Worm (Caenorhabditis elegans) whole organism, L1 larva: Measurements from ENCODE around the gene K07F5.8.

Experiments
- C04F5.9 ChIP-seq: sonication (generic microtip); optimal IDR thresholded peaks from 2 replicates; lab custom pipeline; 2016; ENCODE audit warnings: missing genetic modification characterization, missing compliant biosample characterization
- C16A3.4 ChIP-seq: fragments of 150-350 bp; optimal IDR thresholded peaks from 2 replicates; lab custom pipeline; 2014; ENCODE audit warnings: missing biosample characterization, missing genetic modification characterization
- C34B4.2 ChIP-seq: sonication (generic microtip); optimal IDR thresholded peaks from 2 replicates; lab custom pipeline; 2017; ENCODE audit warnings: mild to moderate bottlenecking, missing genetic modification characterization, missing compliant biosample characterization
- Y116A8C.19 ChIP-seq: sonication (generic microtip); optimal IDR thresholded peaks from 2 replicates; lab custom pipeline; 2016; ENCODE audit warnings: missing compliant biosample characterization, missing genetic modification characterization, borderline replicate concordance
- aha-1 ChIP-seq: fragments of 150-350 bp; optimal IDR thresholded peaks from 2 replicates; lab custom pipeline; 2014; ENCODE audit warnings: missing biosample characterization, missing genetic modification characterization
- alr-1 ChIP-seq: fragments of 200-800 bp; sonication (Bioruptor generic); optimal IDR thresholded peaks from 2 replicates; lab custom pipeline; 2018; ENCODE audit warnings: borderline replicate concordance, mild to moderate bottlenecking, missing genetic modification characterization, missing compliant biosample characterization
- ceh-63 ChIP-seq: fragments of 200-800 bp; sonication (Bioruptor generic); optimal IDR thresholded peaks from 2 replicates; lab custom pipeline; 2018; ENCODE audit warnings: mild to moderate bottlenecking, missing genetic modification characterization, missing compliant biosample characterization
- ceh-8 ChIP-seq: fragments of 200-800 bp; sonication (Bioruptor generic); optimal IDR thresholded peaks from 2 replicates; lab custom pipeline; 2018; ENCODE audit warnings: mild to moderate bottlenecking, missing genetic modification characterization, moderate library complexity, missing compliant biosample characterization
- ceh-82 ChIP-seq, 3 experiments: fragments of 150-350 bp in 1 of 3; sonication (generic microtip) in 2 of 3; optimal IDR thresholded peaks; 2 replicates each; lab custom pipeline; 2014 to 2017; ENCODE audit warnings: missing biosample characterization in 3 of 3, missing genetic modification characterization in 3 of 3
- dpl-1 ChIP-seq, 3 experiments: fragments of 150-350 bp in 2 of 3; sonication (generic microtip) in 1 of 3; optimal IDR thresholded peaks; 2 replicates each; lab custom pipeline; 2014 to 2017; ENCODE audit warnings: missing biosample characterization in 3 of 3, missing genetic modification characterization in 3 of 3, missing genetic modification reagents in 3 of 3
- dsc-1 ChIP-seq: sonication (generic microtip); optimal IDR thresholded peaks from 2 replicates; lab custom pipeline; 2016; ENCODE audit warnings: mild to moderate bottlenecking, missing genetic modification characterization, missing compliant biosample characterization
- egl-13 ChIP-seq: sonication (generic microtip); optimal IDR thresholded peaks from 2 replicates; lab custom pipeline; 2016; ENCODE audit warnings: missing genotype, missing genetic modification reagents, missing genetic modification characterization, missing compliant biosample characterization
- elt-3 ChIP-seq, 6 experiments: fragments of 150-350 bp in 1 of 6; sonication (generic microtip); optimal IDR thresholded peaks; 2 replicates each; lab custom pipeline; 2017 to 2018; ENCODE audit warnings: missing biosample characterization in 6 of 6, missing genetic modification characterization in 6 of 6, inconsistent platforms in 1 of 6
- ets-5 ChIP-seq: fragments of 200-800 bp; sonication (Bioruptor generic); IDR thresholded peaks from 2 replicates; pipeline ENCODE4 v1.3.6; 2022; ENCODE audit warnings: missing genetic modification characterization, missing compliant biosample characterization
- fkh-8 ChIP-seq: sonication (generic microtip); optimal IDR thresholded peaks from 2 replicates; lab custom pipeline; 2016; ENCODE audit warnings: mild to moderate bottlenecking, missing genetic modification characterization, missing compliant biosample characterization
- grh-1 ChIP-seq: fragments of 200-800 bp; sonication (Bioruptor generic); IDR thresholded peaks from 2 replicates; pipeline ENCODE4 v1.3.6; 2022; ENCODE audit warnings: missing genetic modification reagents, missing genetic modification characterization, missing compliant biosample characterization
- hlh-4 ChIP-seq: sonication (generic microtip); optimal IDR thresholded peaks from 2 replicates; lab custom pipeline; 2016; ENCODE audit warnings: mild to moderate bottlenecking, missing genetic modification characterization, missing compliant biosample characterization
- hpl-2 ChIP-seq: fragments of 150-350 bp; optimal IDR thresholded peaks from 2 replicates; lab custom pipeline; 2014; ENCODE audit warnings: missing biosample characterization, missing genetic modification reagents, missing genetic modification characterization
- irx-1 ChIP-seq: sonication (generic microtip); optimal IDR thresholded peaks from 2 replicates; lab custom pipeline; 2016; ENCODE audit warnings: missing genetic modification characterization, missing compliant biosample characterization
- isw-1 ChIP-seq: fragments of 200-800 bp; sonication (Bioruptor generic); IDR thresholded peaks from 2 replicates; pipeline ENCODE4 v1.3.6; 2022; ENCODE audit warnings: missing genetic modification characterization, missing compliant biosample characterization
- jun-1 ChIP-seq: fragments of 150-350 bp; optimal IDR thresholded peaks from 2 replicates; lab custom pipeline; 2014; ENCODE audit warnings: missing biosample characterization, missing genetic modification reagents, missing genetic modification characterization
- lin-15B ChIP-seq: fragments of 150-350 bp; sonication (generic microtip); optimal IDR thresholded peaks from 3 replicates; lab custom pipeline; 2014; ENCODE audit warnings: missing biosample characterization, missing genetic modification characterization
- lir-3 ChIP-seq: sonication (generic microtip); optimal IDR thresholded peaks from 2 replicates; lab custom pipeline; 2016; ENCODE audit warnings: mild to moderate bottlenecking, missing genetic modification characterization, moderate library complexity, missing compliant biosample characterization; ENCODE audit not compliant: poor library complexity
- lsy-2 ChIP-seq, 2 experiments: fragments of 150-350 bp; optimal IDR thresholded peaks; 2 replicates each; lab custom pipeline; 2014; ENCODE audit warnings: missing biosample characterization in 2 of 2, missing genetic modification characterization in 2 of 2
- mab-9 ChIP-seq: fragments of 200-800 bp; sonication (Bioruptor generic); IDR thresholded peaks from 2 replicates; pipeline ENCODE4 v1.3.6; 2022; ENCODE audit warnings: missing genetic modification reagents, missing genetic modification characterization, missing compliant biosample characterization
- mdl-1 ChIP-seq, 2 experiments: fragments of 150-350 bp; optimal IDR thresholded peaks; 2 replicates each; lab custom pipeline; 2014 to 2017; ENCODE audit warnings: missing biosample characterization in 2 of 2, missing genetic modification characterization in 2 of 2, inconsistent platforms in 1 of 2
- mef-2 ChIP-seq: fragments of 150-350 bp; optimal IDR thresholded peaks from 2 replicates; lab custom pipeline; 2014; ENCODE audit warnings: missing biosample characterization, missing genetic modification characterization
- mep-1 ChIP-seq: fragments of 150-350 bp; optimal IDR thresholded peaks from 2 replicates; lab custom pipeline; 2014; ENCODE audit warnings: missing biosample characterization, missing genetic modification characterization
- nhr-11 ChIP-seq: fragments of 150-350 bp; optimal IDR thresholded peaks from 2 replicates; lab custom pipeline; 2014; ENCODE audit warnings: missing biosample characterization, missing genetic modification characterization
- nhr-20 ChIP-seq: sonication (generic microtip); optimal IDR thresholded peaks from 2 replicates; lab custom pipeline; 2016; ENCODE audit warnings: mild to moderate bottlenecking, missing genetic modification characterization, missing compliant biosample characterization
- nhr-28 ChIP-seq: fragments of 150-350 bp; optimal IDR thresholded peaks from 2 replicates; lab custom pipeline; 2014; ENCODE audit warnings: missing biosample characterization, missing genetic modification characterization
- nhr-47 ChIP-seq: sonication (generic microtip); optimal IDR thresholded peaks from 2 replicates; lab custom pipeline; 2016; ENCODE audit warnings: mild to moderate bottlenecking, missing genetic modification characterization, moderate library complexity, missing compliant biosample characterization
- nhr-71 ChIP-seq: sonication (generic microtip); optimal IDR thresholded peaks from 2 replicates; lab custom pipeline; 2016; ENCODE audit warnings: mild to moderate bottlenecking, missing genetic modification characterization, moderate library complexity, missing compliant biosample characterization
- nhr-76 ChIP-seq: sonication (generic microtip); optimal IDR thresholded peaks from 2 replicates; lab custom pipeline; 2017; ENCODE audit warnings: missing biosample characterization, missing genetic modification characterization
- nhr-77 ChIP-seq: fragments of 150-350 bp; optimal IDR thresholded peaks from 2 replicates; lab custom pipeline; 2014; ENCODE audit warnings: missing biosample characterization, missing genetic modification characterization
- nhr-84 ChIP-seq: sonication (generic microtip); optimal IDR thresholded peaks from 2 replicates; lab custom pipeline; 2017; ENCODE audit warnings: missing biosample characterization, missing genetic modification characterization
- pag-3 ChIP-seq: sonication (generic microtip); optimal IDR thresholded peaks from 2 replicates; lab custom pipeline; 2017; ENCODE audit warnings: missing genetic modification characterization, mild to moderate bottlenecking, missing compliant biosample characterization, antibody characterized with exemption, borderline replicate concordance; ENCODE audit not compliant: insufficient read depth
- pax-3 ChIP-seq: fragments of 200-800 bp; sonication (Bioruptor generic); optimal IDR thresholded peaks from 2 replicates; lab custom pipeline; 2018; ENCODE audit warnings: mild to moderate bottlenecking, missing genetic modification characterization, moderate library complexity, missing compliant biosample characterization
- rnt-1 ChIP-seq: sonication (generic microtip); optimal IDR thresholded peaks from 2 replicates; lab custom pipeline; 2016; ENCODE audit warnings: mild to moderate bottlenecking, missing genetic modification characterization, moderate library complexity, missing compliant biosample characterization
- skn-1 ChIP-seq: fragments of 150-350 bp; optimal IDR thresholded peaks from 2 replicates; lab custom pipeline; 2014; ENCODE audit warnings: missing biosample characterization, missing genetic modification characterization
- sox-4 ChIP-seq: sonication (generic microtip); optimal IDR thresholded peaks from 2 replicates; lab custom pipeline; 2016; ENCODE audit warnings: missing genetic modification characterization, missing compliant biosample characterization
- sptf-1 ChIP-seq: fragments of 150-350 bp; optimal IDR thresholded peaks from 2 replicates; lab custom pipeline; 2014; ENCODE audit warnings: missing biosample characterization, missing genetic modification characterization
- sup-37 ChIP-seq: fragments of 200-800 bp; sonication (Bioruptor generic); optimal IDR thresholded peaks from 2 replicates; lab custom pipeline; 2018; ENCODE audit warnings: mild to moderate bottlenecking, missing genetic modification characterization, missing compliant biosample characterization
- tbx-2 ChIP-seq: sonication (generic microtip); optimal IDR thresholded peaks from 2 replicates; lab custom pipeline; 2016; ENCODE audit warnings: missing genetic modification characterization, missing compliant biosample characterization
- tlp-1 ChIP-seq: fragments of 150-350 bp; optimal IDR thresholded peaks from 2 replicates; lab custom pipeline; 2014; ENCODE audit warnings: missing biosample characterization, missing genetic modification characterization
- unc-130 ChIP-seq: fragments of 150-350 bp; optimal IDR thresholded peaks from 2 replicates; lab custom pipeline; 2017; ENCODE audit warnings: missing biosample characterization, missing genetic modification characterization, inconsistent platforms
- unc-98 ChIP-seq: fragments of 200-800 bp; sonication (Bioruptor generic); IDR thresholded peaks from 2 replicates; pipeline ENCODE4 v1.3.6; 2022; ENCODE audit warnings: missing genetic modification characterization, missing compliant biosample characterization
- xbp-1 ChIP-seq: sonication (generic microtip); optimal IDR thresholded peaks from 2 replicates; lab custom pipeline; 2016; ENCODE audit warnings: missing genetic modification characterization, missing compliant biosample characterization
- zip-4 ChIP-seq: fragments of 200-800 bp; sonication (Bioruptor generic); optimal IDR thresholded peaks from 2 replicates; lab custom pipeline; 2018; ENCODE audit warnings: mild to moderate bottlenecking, missing genetic modification characterization, moderate library complexity, missing compliant biosample characterization
- ztf-11 ChIP-seq, 2 experiments: sonication (generic microtip); optimal IDR thresholded peaks; 2 replicates each; lab custom pipeline; 2016 to 2017; ENCODE audit warnings: missing genetic modification characterization in 2 of 2, missing biosample characterization in 1 of 2, missing compliant biosample characterization in 1 of 2

Gene K07F5.8

DNA sequence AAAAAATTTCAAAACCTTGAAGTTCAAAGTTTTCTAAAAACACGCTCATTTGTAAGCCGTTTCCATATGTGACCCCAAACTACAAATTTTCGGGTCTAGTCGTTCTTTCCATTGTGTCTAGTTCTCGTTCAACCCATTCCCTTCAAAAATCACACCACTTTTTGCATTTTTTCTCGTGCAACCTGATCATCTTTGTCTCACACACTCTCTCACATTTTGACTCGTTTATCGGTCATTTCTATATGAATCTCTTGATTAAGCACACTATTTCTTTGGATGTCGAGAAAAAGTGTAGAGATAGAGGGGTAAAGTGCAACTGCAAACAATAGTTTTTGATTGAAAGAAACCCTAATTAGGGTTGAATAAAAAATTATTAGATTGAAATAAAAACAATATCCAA lies 46.0 kb downstream of the K07F5.8 start (continued):
- TF ChIP-seq rnt-1 (tag; lab: Kevin White, UChicago) (peak; percentile 50), lsy-2 (tag; optimal IDR thresholded peaks at IDR 0.05; lab: Kevin White, UChicago) (peak; percentile 50 to 65), dpl-1 (GFP tag; optimal IDR thresholded peaks at IDR 0.05; lab: Kevin White, UChicago) (peak in 2 of 3 experiments; percentile 36 to 46), fkh-8 (tag; lab: Kevin White, UChicago) (no peak), sup-37 (no peak), unc-130 (no peak), jun-1 (tag; lab: Kevin White, UChicago) (peak; percentile 65), nhr-11 (no peak), pag-3 (tag; lab: Kevin White, UChicago) (no peak), alr-1 (tag; lab: Kevin White, UChicago) (no peak), ztf-11 (tag; optimal IDR thresholded peaks at IDR 0.05; lab: Kevin White, UChicago) (no peak), sox-4 (tag; lab: Kevin White, UChicago) (no peak), ceh-63 (no peak), mdl-1 (tag; optimal IDR thresholded peaks at IDR 0.05; lab: Kevin White, UChicago) (peak in 1 of 2 experiments; percentile 47), C04F5.9 (tag; lab: Kevin White, UChicago) (no peak), lin-15B (tag; lab: Kevin White, UChicago) (no peak), irx-1 (tag; lab: Kevin White, UChicago) (peak; percentile 17), dsc-1 (tag; lab: Kevin White, UChicago) (peak; percentile 29), Y116A8C.19 (tag; lab: Kevin White, UChicago) (no peak), lir-3 (tag; lab: Kevin White, UChicago) (peak; percentile 34), egl-13 (tag; lab: Kevin White, UChicago) (no peak), nhr-47 (tag; lab: Kevin White, UChicago) (peak; percentile 30), nhr-20 (tag; lab: Kevin White, UChicago) (peak; percentile 90), tlp-1 (no peak), tbx-2 (peak; percentile 26), hlh-4 (tag; lab: Kevin White, UChicago) (no peak), sptf-1 (tag; lab: Kevin White, UChicago) (no peak), isw-1 (GFP tag; lab: Robert Waterston, UW) (no peak), aha-1 (tag; lab: Kevin White, UChicago) (no peak), nhr-77 (tag; lab: Kevin White, UChicago) (peak; percentile 38), mep-1 (tag; lab: Kevin White, UChicago) (peak; percentile 87), hpl-2 (GFP tag; lab: Kevin White, UChicago) (no peak), zip-4 (GFP tag; lab: Kevin White, UChicago) (no peak), C16A3.4 (tag; lab: Kevin White, UChicago) (no peak), pax-3 (tag; lab: Kevin White, UChicago) (no peak), C34B4.2 (tag; lab: Kevin White, UChicago) (no peak), xbp-1 (tag; lab: Kevin White, UChicago) (peak; percentile 41), ceh-82 (tag; optimal IDR thresholded peaks at IDR 0.05; lab: Kevin White, UChicago) (peak in 1 of 3 experiments; percentile 18), grh-1 (peak; percentile 33; the same call in 1 of the 2 replicates), nhr-76 (tag; lab: Kevin White, UChicago) (no peak), mef-2 (tag; lab: Kevin White, UChicago) (no peak), nhr-28 (tag; lab: Kevin White, UChicago) (no peak), ets-5 (GFP tag; lab: Robert Waterston, UW) (no peak), nhr-71 (tag; lab: Kevin White, UChicago) (peak; percentile 82), nhr-84 (tag; lab: Kevin White, UChicago) (no peak), mab-9 (GFP tag; lab: Robert Waterston, UW) (no peak), ceh-8 (no peak), elt-3 (tag; optimal IDR thresholded peaks at IDR 0.05; lab: Kevin White, UChicago) (peak in 3 of 6 experiments; percentile 5 to 56 (median 33)), unc-98 (GFP tag; lab: Robert Waterston, UW) (no peak), skn-1 (tag; lab: Kevin White, UChicago) (peak; percentile 18)
